Worm (Caenorhabditis elegans) whole organism, mixed stage, embryonic: ENCODE data around the gene ZC190.6.

Experiments used
- blmp-1 ChIP-seq: fragments of 150-350 bp; optimal IDR thresholded peaks from 2 replicates; lab custom pipeline; 2014; ENCODE audit warnings: missing biosample characterization, missing genetic modification characterization
- ceh-39 ChIP-seq: fragments of 150-350 bp; optimal IDR thresholded peaks from 2 replicates; lab custom pipeline; 2014; ENCODE audit warnings: missing biosample characterization, missing genetic modification characterization
- ces-1 ChIP-seq: fragments of 150-350 bp; optimal IDR thresholded peaks from 2 replicates; lab custom pipeline; 2014; ENCODE audit warnings: missing biosample characterization, missing genetic modification reagents, missing genetic modification characterization
- elt-1 ChIP-seq: sonication (generic microtip); optimal IDR thresholded peaks from 2 replicates; lab custom pipeline; 2017; ENCODE audit warnings: missing genetic modification characterization, mild to moderate bottlenecking, missing compliant biosample characterization, antibody characterized with exemption, moderate library complexity, borderline replicate concordance; ENCODE audit not compliant: insufficient read depth
- lin-13 ChIP-seq: fragments of 150-350 bp; optimal IDR thresholded peaks from 2 replicates; lab custom pipeline; 2014; ENCODE audit warnings: missing biosample characterization, missing genetic modification characterization
- lin-32 ChIP-seq: fragments of 200-800 bp; sonication (Bioruptor generic); optimal IDR thresholded peaks from 2 replicates; lab custom pipeline; 2018; ENCODE audit warnings: mild to moderate bottlenecking, missing genetic modification characterization, missing compliant biosample characterization
- lsy-2 ChIP-seq: fragments of 150-350 bp; optimal IDR thresholded peaks from 2 replicates; lab custom pipeline; 2014; ENCODE audit warnings: missing biosample characterization, missing genetic modification characterization
- mab-5 ChIP-seq: fragments of 150-350 bp; optimal IDR thresholded peaks from 2 replicates; lab custom pipeline; 2014; ENCODE audit warnings: missing biosample characterization, missing genetic modification characterization
- nhr-12 ChIP-seq: fragments of 150-350 bp; optimal IDR thresholded peaks from 2 replicates; lab custom pipeline; 2014; ENCODE audit warnings: missing biosample characterization, missing genetic modification characterization
- nhr-237 ChIP-seq: fragments of 150-350 bp; optimal IDR thresholded peaks from 2 replicates; lab custom pipeline; 2014; ENCODE audit warnings: missing biosample characterization, missing genetic modification characterization
- nhr-76 ChIP-seq: sonication (generic microtip); optimal IDR thresholded peaks from 2 replicates; lab custom pipeline; 2017; ENCODE audit warnings: missing biosample characterization, missing genetic modification characterization
- snpc-4 ChIP-seq: fragments of 150-350 bp; optimal IDR thresholded peaks from 2 replicates; lab custom pipeline; 2014; ENCODE audit warnings: missing biosample characterization, missing genetic modification characterization
- unc-62 ChIP-seq: fragments of 150-350 bp; optimal IDR thresholded peaks from 2 replicates; lab custom pipeline; 2014; ENCODE audit warnings: missing biosample characterization, missing genetic modification reagents, missing genetic modification characterization
- ztf-11 ChIP-seq: fragments of 150-350 bp; optimal IDR thresholded peaks from 2 replicates; lab custom pipeline; 2014; ENCODE audit warnings: missing biosample characterization, missing genetic modification characterization

DNA sequence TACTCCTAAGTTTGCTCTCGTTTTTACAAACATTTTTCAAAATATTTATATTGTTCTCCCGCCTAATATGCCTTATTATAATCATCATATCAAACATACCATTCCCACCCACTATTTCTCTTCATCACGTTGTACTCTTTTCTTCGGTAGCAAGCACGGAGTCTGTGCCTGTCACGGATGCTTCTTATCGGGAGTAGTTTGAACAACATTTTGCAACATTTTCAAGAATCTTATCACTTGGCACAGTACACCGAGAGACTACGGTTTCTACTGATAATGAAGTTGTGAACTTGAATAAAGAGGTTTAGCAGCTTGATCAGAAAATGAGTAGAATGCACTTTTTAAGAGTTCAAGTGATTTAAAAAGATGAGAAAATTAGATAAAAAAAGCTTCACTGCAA lies 28.8 kb downstream of the ZC190.6 start:
- TF ChIP-seq blmp-1, result no peak
- TF ChIP-seq elt-1 (tag; lab: Kevin White, UChicago), result no peak
- TF ChIP-seq lin-13 (tag; lab: Kevin White, UChicago), result no peak
- no peak for TF ChIP-seq nhr-12 (tag; lab: Kevin White, UChicago)
- no peak for TF ChIP-seq snpc-4 (tag; lab: Kevin White, UChicago)
- no peak for TF ChIP-seq ceh-39
- no peak for TF ChIP-seq nhr-76 (tag; lab: Kevin White, UChicago)
- no peak for TF ChIP-seq mab-5 (tag; lab: Kevin White, UChicago)
- TF ChIP-seq lsy-2 (tag; lab: Kevin White, UChicago), result no peak
- no peak for TF ChIP-seq ces-1 (GFP tag; lab: Kevin White, UChicago)
- no peak for TF ChIP-seq nhr-237 (tag; lab: Kevin White, UChicago)
- no peak for TF ChIP-seq lin-32
- TF ChIP-seq ztf-11 (tag; lab: Kevin White, UChicago), result no peak
- TF ChIP-seq unc-62, result no peak
